Worm (Caenorhabditis elegans) whole organism, L4 larva: ENCODE results near the gene wdr-62.

Experiments used
- F37D6.2 ChIP-seq: sonication (generic microtip); optimal IDR thresholded peaks from 2 replicates; lab custom pipeline; 2016; ENCODE audit warnings: mild to moderate bottlenecking, missing genetic modification characterization, missing compliant biosample characterization
- F49E8.2 ChIP-seq: sonication (generic microtip); optimal IDR thresholded peaks from 2 replicates; lab custom pipeline; 2016; ENCODE audit warnings: missing compliant biosample characterization, mild to moderate bottlenecking, missing genetic modification characterization, borderline replicate concordance
- T20F7.1 ChIP-seq: fragments of 200-800 bp; sonication (Bioruptor generic); optimal IDR thresholded peaks from 2 replicates; lab custom pipeline; 2018; ENCODE audit warnings: mild to moderate bottlenecking, missing genetic modification characterization, missing compliant biosample characterization
- ZK546.5 ChIP-seq, 2 experiments: sonication (generic microtip); optimal IDR thresholded peaks; 2 replicates each; lab custom pipeline; 2017; ENCODE audit warnings: missing biosample characterization in 2 of 2, missing genetic modification characterization in 2 of 2
- arid-1 ChIP-seq: fragments of 200-800 bp; sonication (Bioruptor generic); conservative IDR thresholded peaks from 2 replicates; pipeline ENCODE4 v1.3.6; 2022; ENCODE audit warnings: missing genetic modification reagents, missing genetic modification characterization, missing compliant biosample characterization
- ceh-28 ChIP-seq: fragments of 150-350 bp; optimal IDR thresholded peaks from 2 replicates; lab custom pipeline; 2014; ENCODE audit warnings: missing biosample characterization, missing genetic modification reagents, missing genetic modification characterization
- ceh-44 ChIP-seq: fragments of 200-800 bp; sonication (Bioruptor generic); IDR thresholded peaks from 2 replicates; pipeline ENCODE4 v1.3.6; 2022; ENCODE audit warnings: missing genetic modification reagents, missing genetic modification characterization, missing compliant biosample characterization
- ceh-62 ChIP-seq: sonication (generic microtip); optimal IDR thresholded peaks from 2 replicates; lab custom pipeline; 2017; ENCODE audit warnings: missing biosample characterization, missing genetic modification characterization
- ceh-82 ChIP-seq: sonication (generic microtip); optimal IDR thresholded peaks from 2 replicates; lab custom pipeline; 2017; ENCODE audit warnings: missing biosample characterization, missing genetic modification characterization
- ctbp-1 ChIP-seq: fragments of 200-800 bp; sonication (Bioruptor generic); IDR thresholded peaks from 2 replicates; pipeline ENCODE4 v1.3.6; 2022; ENCODE audit warnings: missing genetic modification reagents, missing genetic modification characterization, missing compliant biosample characterization
- daf-16 ChIP-seq, 3 experiments: sonication (generic microtip); optimal IDR thresholded peaks; 2 replicates each; lab custom pipeline; 2016 to 2017; ENCODE audit warnings: missing genetic modification characterization in 3 of 3, missing genetic modification reagents in 3 of 3, mild to moderate bottlenecking in 2 of 3, missing compliant biosample characterization in 2 of 3, missing biosample characterization in 1 of 3, moderate library complexity in 1 of 3
- dmd-6 ChIP-seq: fragments of 200-800 bp; sonication (Bioruptor generic); IDR thresholded peaks from 2 replicates; pipeline ENCODE4 v1.3.6; 2022; ENCODE audit warnings: missing genetic modification reagents, missing genetic modification characterization, missing compliant biosample characterization
- dmd-8 ChIP-seq: fragments of 200-800 bp; sonication (Bioruptor generic); IDR thresholded peaks from 2 replicates; pipeline ENCODE4 v1.3.6; 2022; ENCODE audit warnings: missing genetic modification characterization, missing compliant biosample characterization
- dpl-1 ChIP-seq: fragments of 150-350 bp; optimal IDR thresholded peaks from 2 replicates; lab custom pipeline; 2014; ENCODE audit warnings: missing biosample characterization, missing genetic modification reagents, missing genetic modification characterization
- dve-1 ChIP-seq: sonication (generic microtip); optimal IDR thresholded peaks from 2 replicates; lab custom pipeline; 2017; ENCODE audit warnings: antibody characterized with exemption, mild to moderate bottlenecking, missing genetic modification characterization, missing compliant biosample characterization; ENCODE audit not compliant: insufficient read depth
- egl-27 ChIP-seq: sonication (generic microtip); optimal IDR thresholded peaks from 3 replicates; lab custom pipeline; 2017; ENCODE audit warnings: missing biosample characterization, missing genetic modification reagents, missing genetic modification characterization
- egl-43 ChIP-seq: fragments of 200-800 bp; sonication (Bioruptor generic); IDR thresholded peaks from 2 replicates; pipeline ENCODE4 v1.3.6; 2022; ENCODE audit warnings: missing genetic modification reagents, missing genetic modification characterization, missing compliant biosample characterization
- fkh-10 ChIP-seq: fragments of 150-350 bp; optimal IDR thresholded peaks from 2 replicates; lab custom pipeline; 2014; ENCODE audit warnings: missing biosample characterization, missing genetic modification reagents, missing genetic modification characterization
- hif-1 ChIP-seq, 2 experiments: sonication (generic microtip); optimal IDR thresholded peaks; 2 replicates each; lab custom pipeline; 2016 to 2017; ENCODE audit warnings: missing compliant biosample characterization in 2 of 2, missing genetic modification characterization in 2 of 2, missing genetic modification reagents in 2 of 2, missing genotype in 2 of 2, mild to moderate bottlenecking in 1 of 2
- hlh-11 ChIP-seq: fragments of 200-800 bp; sonication (Bioruptor generic); optimal IDR thresholded peaks from 2 replicates; lab custom pipeline; 2018; ENCODE audit warnings: mild to moderate bottlenecking, missing genetic modification characterization, missing compliant biosample characterization
- hmg-1.1 ChIP-seq: fragments of 200-800 bp; sonication (Bioruptor generic); IDR thresholded peaks from 2 replicates; pipeline ENCODE4 v1.3.6; 2022; ENCODE audit warnings: missing genetic modification reagents, missing genetic modification characterization, missing compliant biosample characterization
- jun-1 ChIP-seq: fragments of 150-350 bp; optimal IDR thresholded peaks from 2 replicates; lab custom pipeline; 2014; ENCODE audit warnings: missing biosample characterization, missing genetic modification reagents, missing genetic modification characterization
- lin-15B ChIP-seq: fragments of 150-350 bp; sonication (generic microtip); optimal IDR thresholded peaks from 3 replicates; lab custom pipeline; 2014; ENCODE audit warnings: missing biosample characterization, missing genetic modification characterization
- lin-29 ChIP-seq: fragments of 200-800 bp; sonication (Bioruptor generic); IDR thresholded peaks from 2 replicates; pipeline ENCODE4 v1.3.6; 2022; ENCODE audit warnings: missing genetic modification reagents, missing genetic modification characterization, missing compliant biosample characterization
- mep-1 ChIP-seq: fragments of 150-350 bp; sonication (generic microtip); optimal IDR thresholded peaks from 3 replicates; lab custom pipeline; 2014; ENCODE audit warnings: missing biosample characterization, missing genetic modification characterization
- mxl-2 ChIP-seq: fragments of 200-800 bp; sonication (Bioruptor generic); conservative IDR thresholded peaks from 2 replicates; pipeline ENCODE4 v1.3.6; 2022; ENCODE audit warnings: missing genetic modification reagents, missing genetic modification characterization, missing compliant biosample characterization
- nhr-102 ChIP-seq: sonication (generic microtip); optimal IDR thresholded peaks from 2 replicates; lab custom pipeline; 2016; ENCODE audit warnings: mild to moderate bottlenecking, missing genetic modification characterization, moderate library complexity, missing compliant biosample characterization
- nhr-237 ChIP-seq: sonication (generic microtip); optimal IDR thresholded peaks from 2 replicates; lab custom pipeline; 2017; ENCODE audit warnings: missing biosample characterization, missing genetic modification characterization
- nhr-25 ChIP-seq: sonication (generic microtip); optimal IDR thresholded peaks from 2 replicates; lab custom pipeline; 2017; ENCODE audit warnings: missing genetic modification characterization, mild to moderate bottlenecking, missing compliant biosample characterization, antibody characterized with exemption, moderate library complexity, borderline replicate concordance; ENCODE audit not compliant: insufficient read depth
- nhr-28 ChIP-seq: fragments of 150-350 bp; optimal IDR thresholded peaks from 2 replicates; lab custom pipeline; 2014; ENCODE audit warnings: missing biosample characterization, missing genetic modification characterization
- nhr-42 ChIP-seq: fragments of 200-800 bp; sonication (Bioruptor generic); IDR thresholded peaks from 2 replicates; pipeline ENCODE4 v1.3.6; 2022; ENCODE audit warnings: missing genetic modification characterization, missing compliant biosample characterization
- pqm-1 ChIP-seq: sonication (generic microtip); optimal IDR thresholded peaks from 2 replicates; lab custom pipeline; 2017; ENCODE audit warnings: missing biosample characterization, missing genetic modification characterization
- saeg-2 ChIP-seq: fragments of 200-800 bp; sonication (Bioruptor generic); IDR thresholded peaks from 2 replicates; pipeline ENCODE4 v1.3.6; 2022; ENCODE audit warnings: missing genetic modification reagents, missing genetic modification characterization, missing compliant biosample characterization
- skn-1 ChIP-seq: fragments of 150-350 bp; optimal IDR thresholded peaks from 2 replicates; lab custom pipeline; 2014; ENCODE audit warnings: missing biosample characterization, missing genetic modification characterization
- snpc-1.2 ChIP-seq: fragments of 200-800 bp; sonication (Bioruptor generic); IDR thresholded peaks from 2 replicates; pipeline ENCODE4 v1.3.6; 2022; ENCODE audit warnings: missing genetic modification reagents, missing genetic modification characterization, missing compliant biosample characterization
- unc-39 ChIP-seq: sonication (generic microtip); optimal IDR thresholded peaks from 2 replicates; lab custom pipeline; 2017; ENCODE audit warnings: missing biosample characterization, missing genetic modification characterization
- unc-62 ChIP-seq, 3 experiments: fragments of 150-350 bp in 1 of 3; sonication (generic microtip); optimal IDR thresholded peaks in 2 of 3; peaks in 1 of 3; 1 replicate in 1 of 3; 2 replicates in 2 of 3; lab custom pipeline; 2014 to 2017; ENCODE audit warnings: missing biosample characterization in 3 of 3, missing genetic modification characterization in 3 of 3, missing genetic modification reagents in 3 of 3, missing genotype in 1 of 3
- zag-1 ChIP-seq: fragments of 150-350 bp; optimal IDR thresholded peaks from 2 replicates; lab custom pipeline; 2014; ENCODE audit warnings: missing biosample characterization, missing genetic modification characterization
- zfp-3 ChIP-seq: fragments of 200-800 bp; sonication (Bioruptor generic); conservative IDR thresholded peaks from 2 replicates; pipeline ENCODE4 v1.3.6; 2022; ENCODE audit warnings: missing genetic modification reagents, missing genetic modification characterization, missing compliant biosample characterization
- zip-11 ChIP-seq: fragments of 200-800 bp; sonication (Bioruptor generic); IDR thresholded peaks from 2 replicates; pipeline ENCODE4 v1.3.6; 2022; ENCODE audit warnings: missing genetic modification characterization, missing compliant biosample characterization
- ztf-7 ChIP-seq: fragments of 150-350 bp; optimal IDR thresholded peaks from 2 replicates; lab custom pipeline; 2014; ENCODE audit warnings: missing biosample characterization, missing genetic modification characterization

Gene wdr-62

ce11 chrV:9492460-9492859, 48.6 kb downstream of the wdr-62 start:
- TF ChIP-seq lin-29 (GFP tag; lab: Robert Waterston, UW) (no peak), daf-16 (GFP tag; optimal IDR thresholded peaks at IDR 0.05; lab: Kevin White, UChicago) (no peak), daf-16 (tag; optimal IDR thresholded peaks at IDR 0.05; lab: Kevin White, UChicago) (peak; percentile 26), ZK546.5 (tag; optimal IDR thresholded peaks at IDR 0.05; lab: Kevin White, UChicago) (no peak), pqm-1 (tag; lab: Kevin White, UChicago) (peak; percentile 19), lin-15B (no peak), unc-39 (tag; lab: Kevin White, UChicago) (no peak), ceh-28 (tag; lab: Kevin White, UChicago) (no peak), ztf-7 (tag; lab: Kevin White, UChicago) (no peak), nhr-42 (GFP tag; lab: Robert Waterston, UW) (no peak), mxl-2 (GFP tag; lab: Robert Waterston, UW) (no peak), zfp-3 (GFP tag; lab: Robert Waterston, UW) (no peak), hmg-1.1 (GFP tag; lab: Robert Waterston, UW) (no peak), ceh-62 (tag; lab: Kevin White, UChicago) (no peak), ceh-82 (tag; lab: Kevin White, UChicago) (no peak), jun-1 (tag; lab: Kevin White, UChicago) (no peak), saeg-2 (no peak), nhr-28 (tag; lab: Kevin White, UChicago) (peak; percentile 26), hlh-11 (tag; lab: Kevin White, UChicago) (peak; percentile 35), hif-1 (tag; optimal IDR thresholded peaks at IDR 0.05; lab: Kevin White, UChicago) (no peak), T20F7.1 (GFP tag; lab: Kevin White, UChicago) (no peak), F49E8.2 (tag; lab: Kevin White, UChicago) (no peak), dve-1 (peak; percentile 56), dmd-6 (GFP tag; lab: Robert Waterston, UW) (peak; percentile 68)

DNA sequence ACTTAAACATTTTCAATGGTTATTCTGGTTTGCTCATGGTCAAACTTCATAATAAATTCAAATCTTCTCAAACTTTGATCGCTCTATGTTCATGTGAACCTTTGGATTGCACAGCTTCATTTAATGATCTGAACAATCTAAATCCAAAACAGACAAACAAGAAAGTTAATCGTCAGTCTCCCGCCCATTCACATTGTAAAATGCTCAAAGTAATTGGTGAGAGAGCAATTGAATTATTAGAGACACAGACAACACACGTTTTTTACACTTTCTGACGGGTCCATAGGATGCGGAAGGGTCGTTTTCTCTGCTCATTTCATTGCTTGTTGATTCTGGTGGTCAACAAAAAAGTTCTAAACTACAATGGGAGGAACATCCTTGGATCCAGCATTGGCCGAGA, 52.9 kb downstream of the wdr-62 start, which contains the start of gene gsnl-1:
gsnl-1 (plus strand) TSS at position 301 of the 400 bp plus-strand sequence.
- TF ChIP-seq daf-16 (GFP tag; optimal IDR thresholded peaks at IDR 0.05; lab: Kevin White, UChicago): peak in 1 of 2 experiments; percentile 37
- TF ChIP-seq daf-16 (tag; optimal IDR thresholded peaks at IDR 0.05; lab: Kevin White, UChicago): no peak
- TF ChIP-seq ceh-44 (GFP tag; lab: Robert Waterston, UW): no peak
- TF ChIP-seq dpl-1 (GFP tag; lab: Kevin White, UChicago): no peak
- TF ChIP-seq ceh-28 (tag; lab: Kevin White, UChicago): no peak

DNA sequence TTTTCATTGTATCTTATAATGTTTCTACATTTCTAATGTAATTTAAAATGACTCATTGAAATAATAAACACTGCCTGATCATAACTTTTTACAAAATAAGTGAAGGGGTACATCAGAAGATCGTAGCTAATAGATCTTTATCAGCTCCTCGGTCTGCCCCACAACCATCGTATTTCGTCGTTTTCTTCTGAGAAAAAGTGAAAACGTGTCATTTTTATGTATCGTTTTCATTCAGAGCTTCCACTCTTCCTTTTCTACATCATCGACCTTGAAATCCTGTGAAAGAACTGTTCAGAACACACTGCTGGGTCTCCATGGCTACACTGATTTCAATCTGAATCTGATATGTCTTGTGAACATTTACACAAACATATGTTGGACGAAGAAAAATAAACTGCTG, 55.4 kb downstream of the wdr-62 start:
- TF ChIP-seq egl-43 (GFP tag; lab: Robert Waterston, UW): no peak
- no peak for TF ChIP-seq egl-27 (tag; lab: Kevin White, UChicago)
- TF ChIP-seq ctbp-1: no peak
- no peak for TF ChIP-seq ceh-44 (GFP tag; lab: Robert Waterston, UW)
- TF ChIP-seq snpc-1.2 (GFP tag; lab: Robert Waterston, UW): no peak
- TF ChIP-seq zag-1 (tag; lab: Kevin White, UChicago): no peak
- TF ChIP-seq unc-62 (GFP tag; optimal IDR thresholded peaks at IDR 0.05 in 1 of 2; lab: Kevin White, UChicago): no peak
- no peak for TF ChIP-seq unc-62 (tag; optimal IDR thresholded peaks at IDR 0.05; lab: Kevin White, UChicago)
- no peak for TF ChIP-seq zip-11 (GFP tag; lab: Robert Waterston, UW)
- TF ChIP-seq jun-1 (tag; lab: Kevin White, UChicago): no peak
- no peak for TF ChIP-seq nhr-237 (tag; lab: Kevin White, UChicago)
- no peak for TF ChIP-seq fkh-10
- no peak for TF ChIP-seq nhr-25
- TF ChIP-seq arid-1 (GFP tag; lab: Robert Waterston, UW): no peak
- TF ChIP-seq mep-1 (tag; lab: Kevin White, UChicago): no peak
- TF ChIP-seq nhr-102 (tag; lab: Kevin White, UChicago): no peak
- no peak for TF ChIP-seq F37D6.2 (tag; lab: Kevin White, UChicago)
- no peak for TF ChIP-seq F49E8.2 (tag; lab: Kevin White, UChicago)
- no peak for TF ChIP-seq dmd-8 (GFP tag; lab: Robert Waterston, UW)
- TF ChIP-seq nhr-28 (tag; lab: Kevin White, UChicago): no peak
- TF ChIP-seq skn-1 (tag; lab: Kevin White, UChicago): no peak
